Worm (Caenorhabditis elegans) whole organism, young adult: ENCODE measurements around the gene ops-1.

Experiments
- B0019.2 ChIP-seq: fragments of 200-800 bp; sonication (Bioruptor generic); conservative IDR thresholded peaks from 2 replicates; pipeline ENCODE4 v1.3.6; 2022; ENCODE audit warnings: missing genetic modification reagents, missing genetic modification characterization, missing compliant biosample characterization
- F37B4.10 ChIP-seq: fragments of 200-800 bp; sonication (Bioruptor generic); IDR thresholded peaks from 2 replicates; pipeline ENCODE4 v1.3.6; 2022; ENCODE audit warnings: missing genetic modification characterization, missing compliant biosample characterization
- athp-1 ChIP-seq: sonication (generic microtip); optimal IDR thresholded peaks from 2 replicates; lab custom pipeline; 2017; ENCODE audit warnings: mild to moderate bottlenecking, missing genetic modification characterization, missing compliant biosample characterization
- ceh-40 ChIP-seq: fragments of 200-800 bp; sonication (Bioruptor generic); IDR thresholded peaks from 2 replicates; pipeline ENCODE4 v1.3.6; 2022; ENCODE audit warnings: missing genetic modification characterization, missing compliant biosample characterization
- ekl-4 ChIP-seq: fragments of 200-800 bp; sonication (Bioruptor generic); IDR thresholded peaks from 2 replicates; pipeline ENCODE4 v1.3.6; 2022; ENCODE audit warnings: missing genetic modification reagents, missing genetic modification characterization, missing compliant biosample characterization
- lin-35 ChIP-seq, 3 experiments: fragments of 150-350 bp in 2 of 3; sonication (generic microtip) in 1 of 3; optimal IDR thresholded peaks; 2 replicates each; lab custom pipeline; 2014 to 2018; ENCODE audit warnings: missing biosample characterization in 3 of 3, missing genetic modification characterization in 3 of 3, missing genetic modification reagents in 3 of 3
- lsy-27 ChIP-seq: sonication (generic microtip); optimal IDR thresholded peaks from 2 replicates; lab custom pipeline; 2017; ENCODE audit warnings: missing genetic modification characterization, mild to moderate bottlenecking, missing compliant biosample characterization, antibody characterized with exemption, missing genotype, borderline replicate concordance; ENCODE audit not compliant: insufficient read depth
- mel-28 ChIP-seq: sonication (generic microtip); optimal IDR thresholded peaks from 2 replicates; lab custom pipeline; 2016; ENCODE audit warnings: borderline replicate concordance, mild to moderate bottlenecking, missing genetic modification characterization, missing compliant biosample characterization
- repo-1 ChIP-seq: sonication (generic microtip); optimal IDR thresholded peaks from 2 replicates; lab custom pipeline; 2017; ENCODE audit warnings: mild to moderate bottlenecking, missing genetic modification characterization, missing compliant biosample characterization
- sptf-2 ChIP-seq: fragments of 200-800 bp; sonication (Bioruptor generic); optimal IDR thresholded peaks from 2 replicates; lab custom pipeline; 2018; ENCODE audit warnings: mild to moderate bottlenecking, missing genetic modification characterization, missing compliant biosample characterization
- unc-130 ChIP-seq: sonication (generic microtip); optimal IDR thresholded peaks from 2 replicates; lab custom pipeline; 2016; ENCODE audit warnings: missing genetic modification reagents, missing genetic modification characterization, missing compliant biosample characterization
- xnd-1 ChIP-seq: sonication (generic microtip); optimal IDR thresholded peaks from 2 replicates; lab custom pipeline; 2016; ENCODE audit warnings: missing genotype, missing genetic modification reagents, missing genetic modification characterization, missing compliant biosample characterization

Gene ops-1

ce11 chrIV:6237508-6238227 is 46.5 kb downstream of the ops-1 start, which contains the start of the genes F58F9.6 and F58F9.8:
Gene F58F9.6 (minus strand): TSS chrIV:6237608.
Gene F58F9.8 (plus strand): TSS chrIV:6238177.
- no peak for TF ChIP-seq F37B4.10
- no peak for TF ChIP-seq lin-35 (GFP tag; optimal IDR thresholded peaks at IDR 0.05; lab: Kevin White, UChicago)
- TF ChIP-seq ekl-4 (GFP tag; lab: Robert Waterston, UW) = no peak
- no peak for TF ChIP-seq sptf-2 (GFP tag; lab: Kevin White, UChicago)
- TF ChIP-seq mel-28 (tag; lab: Kevin White, UChicago) = no peak
- no peak for TF ChIP-seq lsy-27 (tag; lab: Kevin White, UChicago)
- no peak for TF ChIP-seq B0019.2 (GFP tag; lab: Robert Waterston, UW)
- TF ChIP-seq repo-1 = no peak
- TF ChIP-seq xnd-1 (tag; lab: Kevin White, UChicago) = no peak
- TF ChIP-seq athp-1 = no peak
- no peak for TF ChIP-seq ceh-40 (GFP tag; lab: Robert Waterston, UW)
- no peak for TF ChIP-seq unc-130 (GFP tag; lab: Kevin White, UChicago)
